Worm (Caenorhabditis elegans) whole organism, L2 larva: ENCODE data around the gene T25C12.3.

Experiments used
- ZK546.5 ChIP-seq: sonication (generic microtip); optimal IDR thresholded peaks from 2 replicates; lab custom pipeline; 2017; ENCODE audit warnings: missing biosample characterization, missing genetic modification characterization
- blmp-1 ChIP-seq: sonication (generic microtip); optimal IDR thresholded peaks from 2 replicates; lab custom pipeline; 2017; ENCODE audit warnings: missing genetic modification characterization, mild to moderate bottlenecking, missing compliant biosample characterization, antibody characterized with exemption, moderate library complexity; ENCODE audit not compliant: insufficient read depth
- ceh-16 ChIP-seq: fragments of 150-350 bp; optimal IDR thresholded peaks from 2 replicates; lab custom pipeline; 2014; ENCODE audit warnings: missing biosample characterization, missing genetic modification characterization
- ceh-82 ChIP-seq: fragments of 150-350 bp; optimal IDR thresholded peaks from 2 replicates; lab custom pipeline; 2014; ENCODE audit warnings: missing biosample characterization, missing genetic modification characterization
- lsy-2 ChIP-seq, 2 experiments: fragments of 150-350 bp in 1 of 2; sonication (generic microtip) in 1 of 2; optimal IDR thresholded peaks; 2 replicates each; lab custom pipeline; 2014 to 2017; ENCODE audit warnings: missing biosample characterization in 2 of 2, missing genetic modification characterization in 2 of 2
- mbf-1 ChIP-seq: sonication (generic microtip); optimal IDR thresholded peaks from 2 replicates; lab custom pipeline; 2017; ENCODE audit warnings: missing biosample characterization, missing genetic modification characterization
- mdl-1 ChIP-seq, 2 experiments: fragments of 150-350 bp in 1 of 2; sonication (generic microtip) in 1 of 2; optimal IDR thresholded peaks; 2 replicates each; lab custom pipeline; 2017; ENCODE audit warnings: missing biosample characterization in 2 of 2, missing genetic modification characterization in 2 of 2
- nhr-10 ChIP-seq: sonication (generic microtip); optimal IDR thresholded peaks from 2 replicates; lab custom pipeline; 2017; ENCODE audit warnings: missing biosample characterization, missing genetic modification characterization
- nhr-11 ChIP-seq: fragments of 150-350 bp; optimal IDR thresholded peaks from 2 replicates; lab custom pipeline; 2014; ENCODE audit warnings: missing biosample characterization, missing genetic modification characterization
- sem-4 ChIP-seq: fragments of 150-350 bp; optimal IDR thresholded peaks from 2 replicates; lab custom pipeline; 2014; ENCODE audit warnings: missing biosample characterization, missing genetic modification reagents, missing genetic modification characterization
- skn-1 ChIP-seq: sonication (generic microtip); optimal IDR thresholded peaks from 2 replicates; lab custom pipeline; 2017; ENCODE audit warnings: missing biosample characterization, missing genetic modification characterization
- unc-39 ChIP-seq: fragments of 150-350 bp; optimal IDR thresholded peaks from 2 replicates; lab custom pipeline; 2014; ENCODE audit warnings: missing biosample characterization, missing genetic modification characterization
- unc-62 ChIP-seq: fragments of 150-350 bp; optimal IDR thresholded peaks from 2 replicates; lab custom pipeline; 2014; ENCODE audit warnings: missing biosample characterization, missing genetic modification reagents, missing genetic modification characterization
- ztf-1 ChIP-seq: fragments of 200-800 bp; sonication (Bioruptor generic); conservative IDR thresholded peaks from 2 replicates; pipeline ENCODE4 v1.3.6; 2022; ENCODE audit warnings: missing genetic modification characterization, missing compliant biosample characterization

DNA sequence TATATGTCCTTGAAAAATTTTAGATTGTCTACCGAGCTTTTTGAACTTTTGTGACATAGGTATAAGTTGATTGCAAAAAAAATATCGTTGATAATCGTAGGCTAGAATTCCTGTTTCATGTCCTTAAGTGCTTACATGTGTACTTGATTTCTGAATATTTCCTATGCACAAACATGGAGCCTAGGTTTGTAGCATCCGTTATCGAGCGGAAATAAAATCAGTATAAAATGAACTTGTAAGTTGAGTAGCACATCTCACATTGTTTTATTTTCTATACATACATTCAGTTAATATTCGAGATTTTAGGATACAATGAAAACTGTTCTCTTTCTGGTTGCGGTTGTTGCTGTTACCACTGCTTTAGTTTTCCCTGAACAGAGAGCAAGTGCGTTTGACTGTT lies 12.3 kb downstream of the T25C12.3 start, which contains the start of gene spp-9:
- no peak for TF ChIP-seq ztf-1 (GFP tag; lab: Robert Waterston, UW)
- TF ChIP-seq nhr-10 (tag; lab: Kevin White, UChicago) = no peak
- TF ChIP-seq ceh-16 (tag; lab: Kevin White, UChicago) = no peak
- no peak for TF ChIP-seq ZK546.5 (tag; lab: Kevin White, UChicago)
- TF ChIP-seq lsy-2 (tag; optimal IDR thresholded peaks at IDR 0.05; lab: Kevin White, UChicago) = no peak
- no peak for TF ChIP-seq blmp-1 (tag; lab: Kevin White, UChicago)
- no peak for TF ChIP-seq ceh-82
- no peak for TF ChIP-seq unc-39
- no peak for TF ChIP-seq skn-1 (tag; lab: Kevin White, UChicago)
- no peak for TF ChIP-seq unc-62 (GFP tag; lab: Kevin White, UChicago)
- no peak for TF ChIP-seq mdl-1 (tag; optimal IDR thresholded peaks at IDR 0.05; lab: Kevin White, UChicago)
- TF ChIP-seq sem-4 (tag; lab: Kevin White, UChicago) = no peak
- no peak for TF ChIP-seq nhr-11
- no peak for TF ChIP-seq mbf-1 (tag; lab: Kevin White, UChicago)
